Fruit fly (Drosophila melanogaster): ENCODE results near the gene CG42680.
A peak's percentile ranks its signal among the peaks of the same experiment; 100 is the strongest.

The CG42680 gene

DNA sequence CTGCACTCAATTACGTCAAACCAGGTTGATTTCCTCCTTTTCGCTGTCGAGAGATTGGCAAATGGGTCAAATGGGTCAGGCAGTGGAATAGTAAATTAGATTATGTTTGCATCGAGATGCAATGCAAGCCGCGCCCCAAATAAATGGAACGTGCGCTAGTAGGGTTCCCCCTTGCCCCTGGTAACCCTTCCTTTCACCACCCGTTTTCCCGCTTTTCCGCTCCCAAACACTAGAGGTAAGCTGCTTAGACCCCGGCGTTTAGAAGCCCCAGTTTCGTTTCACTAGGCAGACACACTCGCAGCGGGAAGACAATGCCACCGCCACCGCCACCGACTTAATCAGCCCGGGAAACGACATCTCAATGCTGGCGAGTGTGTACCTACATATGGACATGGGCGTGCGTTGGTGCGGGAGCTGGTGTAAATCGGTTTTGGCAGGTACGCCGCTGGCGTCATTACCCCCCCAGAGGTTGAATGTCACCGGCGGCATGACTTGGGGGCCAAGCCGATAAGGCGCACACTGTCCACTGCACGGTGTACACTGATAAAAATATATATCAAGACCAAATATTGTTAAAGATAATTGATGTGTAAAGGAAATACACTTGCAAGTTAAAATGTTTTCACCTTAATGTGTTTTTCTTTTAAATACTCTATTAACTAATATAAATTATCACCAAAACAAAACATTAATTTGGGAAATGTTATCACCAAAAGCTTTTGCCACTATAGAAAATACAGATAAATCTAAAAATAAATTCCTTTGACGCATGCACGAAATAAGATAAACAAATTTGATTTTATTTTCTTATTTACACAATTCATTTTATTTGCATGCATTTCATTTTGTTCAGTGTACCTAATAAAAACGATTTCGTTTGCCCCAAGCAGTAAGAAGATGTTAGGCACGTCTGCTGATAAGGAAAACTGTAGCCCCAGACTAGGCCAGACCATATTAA, 25.2 kb upstream of the CG42680 start (continued):
- TF ChIP-seq ato (GFP tag; IDR thresholded peaks at IDR 0.05; ENCODE audit: partially characterized antibody) (no peak), CG10321 (GFP tag; IDR thresholded peaks at IDR 0.05) (no peak), CG18476 (GFP tag; optimal IDR thresholded peaks at IDR 0.05) (peak; percentile 70), sc (optimal IDR thresholded peaks at IDR 0.05) (no peak), sc (GFP tag; optimal IDR thresholded peaks at IDR 0.05) (peak; percentile 72), CG6654 (GFP tag; optimal IDR thresholded peaks at IDR 0.05) (peak; percentile 58), Atf6 (GFP tag; IDR thresholded peaks at IDR 0.05) (peak; percentile 80), CG14441 (GFP tag; IDR thresholded peaks at IDR 0.05) (peak; percentile 44), CG9932 (GFP tag; IDR thresholded peaks at IDR 0.05) (peak; percentile 57), Poxn (GFP tag; IDR thresholded peaks at IDR 0.05) (no peak), repo (GFP tag; optimal IDR thresholded peaks at IDR 0.05) (no peak), al (GFP tag; IDR thresholded peaks at IDR 0.05) (peak; percentile 44; the same call in 1 of the 2 replicates), Abd-B (GFP tag; optimal IDR thresholded peaks at IDR 0.05) (peak; percentile 82), seq (GFP tag; IDR thresholded peaks at IDR 0.05) (peak; percentile 72), grau (tag; optimal IDR thresholded peaks at IDR 0.05) (peak; percentile 92), BtbVII (GFP tag; optimal IDR thresholded peaks at IDR 0.05) (peak; percentile 69), HmgD (GFP tag; optimal IDR thresholded peaks at IDR 0.05) (no peak), CG17612 (GFP tag; IDR thresholded peaks at IDR 0.05) (no peak), E2f1 (GFP tag; IDR thresholded peaks at IDR 0.05) (peak; percentile 69), nerfin-2 (GFP tag; IDR thresholded peaks at IDR 0.05; ENCODE audit: partially characterized antibody) (no peak), CG32767 (GFP tag; IDR thresholded peaks at IDR 0.05) (peak; percentile 69; the same call in 1 of the 2 replicates), org-1 (GFP tag; optimal IDR thresholded peaks at IDR 0.05) (peak; percentile 82), usp (GFP tag; optimal IDR thresholded peaks at IDR 0.05) (no peak), btn (GFP tag; optimal IDR thresholded peaks at IDR 0.05) (no peak), CG10431 (GFP tag; optimal IDR thresholded peaks at IDR 0.05) (peak; percentile 52), Mad (GFP tag; optimal IDR thresholded peaks at IDR 0.05) (peak; percentile 16), CG10959 (GFP tag; IDR thresholded peaks at IDR 0.05) (no peak), Sry-β (GFP tag; optimal IDR thresholded peaks at IDR 0.05) (peak; percentile 3), Dbx (GFP tag; IDR thresholded peaks at IDR 0.05) (peak; percentile 69), vvl (GFP tag; IDR thresholded peaks at IDR 0.05) (peak; percentile 57), CG13624 (GFP tag; optimal IDR thresholded peaks at IDR 0.05) (peak; percentile 50), CG18011 (GFP tag; optimal IDR thresholded peaks at IDR 0.05) (peak; percentile 41), cad (GFP tag; optimal IDR thresholded peaks at IDR 0.05) (no peak), CG17328 (GFP tag; IDR thresholded peaks at IDR 0.05) (peak; percentile 68; the same call in 1 of the 2 replicates), wdn (GFP tag; IDR thresholded peaks at IDR 0.05) (no peak), CG15269 (tag; optimal IDR thresholded peaks at IDR 0.05) (peak; percentile 88), CG8290 (GFP tag; optimal IDR thresholded peaks at IDR 0.05) (no peak), CG8290 (tag; optimal IDR thresholded peaks at IDR 0.05) (peak in 1 of 2 experiments; percentile 72), CG3838 (GFP tag; optimal IDR thresholded peaks at IDR 0.05) (peak; percentile 44), Deaf1 (tag; optimal IDR thresholded peaks at IDR 0.05) (peak; percentile 71), sug (tag; optimal IDR thresholded peaks at IDR 0.05) (peak; percentile 99), Lhr (GFP tag; optimal IDR thresholded peaks at IDR 0.05) (peak; percentile 55), Atf-2 (GFP tag; optimal IDR thresholded peaks at IDR 0.05) (no peak), D (optimal IDR thresholded peaks at IDR 0.05) (no peak), D (GFP tag; optimal IDR thresholded peaks at IDR 0.05) (peak; percentile 83), CG6175 (GFP tag; IDR thresholded peaks at IDR 0.05) (0 out of 3 replicates have a peak, but pooled peaks have one; percentile 20), ftz-f1 (GFP tag; optimal IDR thresholded peaks at IDR 0.05) (peak; percentile 59), CG14667 (GFP tag; IDR thresholded peaks at IDR 0.05) (no peak), otp (GFP tag; IDR thresholded peaks at IDR 0.05) (peak; percentile 5; the same call in 1 of the 3 replicates), Hr3 (GFP tag; optimal IDR thresholded peaks at IDR 0.05) (peak; percentile 83), TFAM (GFP tag; optimal IDR thresholded peaks at IDR 0.05) (peak; percentile 15)
